Fruit fly (Drosophila melanogaster): ENCODE data around the gene CG5704.

The CG5704 gene

dm6 chr3L:2136419-2136818 lies 34.4 kb downstream of the CG5704 start:
- TF ChIP-seq nau (GFP tag; optimal IDR thresholded peaks at IDR 0.05) (peak; percentile 93), so (GFP tag; IDR thresholded peaks at IDR 0.05) (0 out of 3 replicates have a peak, but pooled peaks have one; percentile 27), CG8944 (GFP tag; optimal IDR thresholded peaks at IDR 0.05) (no peak), CG18599 (GFP tag; optimal IDR thresholded peaks at IDR 0.05) (no peak), D19B (GFP tag; optimal IDR thresholded peaks at IDR 0.05) (no peak)

- TF ChIP-seq CTCF (GFP tag; optimal IDR thresholded peaks at IDR 0.05), result peak; percentile 93
- no peak for TF ChIP-seq CG8765 (GFP tag; IDR thresholded peaks at IDR 0.05)
- TF ChIP-seq sens (GFP tag), result peak; percentile 56
- TF ChIP-seq stwl (tag; optimal IDR thresholded peaks at IDR 0.05), result no peak
- no peak for TF ChIP-seq chn (GFP tag; optimal IDR thresholded peaks at IDR 0.05)
- 0 out of 2 replicates have a peak, but pooled peaks have one; percentile 14 for TF ChIP-seq E2f2 (GFP tag; IDR thresholded peaks at IDR 0.05)
- TF ChIP-seq CG4730 (GFP tag; IDR thresholded peaks at IDR 0.05), result no peak
- TF ChIP-seq Dip2 (GFP tag; IDR thresholded peaks at IDR 0.05), result peak; percentile 87
Observed at dm6 chr3L:2122333-2122732, 48.4 kb downstream of the CG5704 start.

- TF ChIP-seq sr (GFP tag; IDR thresholded peaks at IDR 0.05) (peak; percentile 71; the same call in 2 of the 3 replicates), sd (tag; optimal IDR thresholded peaks at IDR 0.05) (peak; percentile 89), CG8089 (GFP tag; optimal IDR thresholded peaks at IDR 0.05) (no peak), CG31441 (GFP tag; IDR thresholded peaks at IDR 0.05) (no peak), CG14667 (GFP tag; IDR thresholded peaks at IDR 0.05) (no peak), so (GFP tag; IDR thresholded peaks at IDR 0.05) (0 out of 3 replicates have a peak, but pooled peaks have one; percentile 8)
Observed at dm6 chr3L:2121724-2122123, 49.0 kb downstream of the CG5704 start.

Measured in whole organism, embryonic.